Worm (Caenorhabditis elegans): ENCODE measurements around the gene ZK896.5.

ce11 chrIV:12835363-12835762 lies 44.1 kb downstream of the ZK896.5 start:
- TF ChIP-seq pha-4 (tag; optimal IDR thresholded peaks at IDR 0.05) (no peak), snpc-4 (tag; optimal IDR thresholded peaks at IDR 0.05) (no peak), ztf-11 (tag; optimal IDR thresholded peaks at IDR 0.05) (no peak), ceh-83 (GFP tag; optimal IDR thresholded peaks at IDR 0.05) (no peak), nhr-237 (tag; optimal IDR thresholded peaks at IDR 0.05) (no peak), sem-2 (GFP tag; optimal IDR thresholded peaks at IDR 0.05) (no peak)

Data from whole organism, mixed stage, embryonic.